Worm (Caenorhabditis elegans) whole organism, young adult: ENCODE data around the gene egl-10.

Experiments
- B0035.1 ChIP-seq: sonication (generic microtip); optimal IDR thresholded peaks from 2 replicates; lab custom pipeline; 2016; ENCODE audit warnings: missing genetic modification characterization, mild to moderate bottlenecking, missing compliant biosample characterization, missing genotype, missing genetic modification reagents
- C06A6.2 ChIP-seq: fragments of 200-800 bp; sonication (Bioruptor generic); conservative IDR thresholded peaks from 2 replicates; pipeline ENCODE4 v1.3.6; 2022; ENCODE audit warnings: missing genetic modification characterization, missing compliant biosample characterization
- D2030.7 ChIP-seq: fragments of 200-800 bp; sonication (Bioruptor generic); IDR thresholded peaks from 2 replicates; pipeline ENCODE4 v1.3.6; 2022; ENCODE audit warnings: missing genetic modification reagents, missing genetic modification characterization, missing compliant biosample characterization
- F37B4.10 ChIP-seq: fragments of 200-800 bp; sonication (Bioruptor generic); IDR thresholded peaks from 2 replicates; pipeline ENCODE4 v1.3.6; 2022; ENCODE audit warnings: missing genetic modification characterization, missing compliant biosample characterization
- F57C9.4 ChIP-seq: sonication (generic microtip); optimal IDR thresholded peaks from 2 replicates; lab custom pipeline; 2017; ENCODE audit warnings: mild to moderate bottlenecking, missing genetic modification characterization, missing compliant biosample characterization
- K12H6.12 ChIP-seq: fragments of 200-800 bp; sonication (Bioruptor generic); optimal IDR thresholded peaks from 2 replicates; lab custom pipeline; 2018; ENCODE audit warnings: mild to moderate bottlenecking, missing genetic modification characterization, missing compliant biosample characterization
- T07F8.4 ChIP-seq: sonication (generic microtip); optimal IDR thresholded peaks from 2 replicates; lab custom pipeline; 2016; ENCODE audit warnings: mild to moderate bottlenecking, missing genetic modification characterization, moderate library complexity, missing compliant biosample characterization
- Y53F4B.3 ChIP-seq: fragments of 200-800 bp; sonication (Bioruptor generic); IDR thresholded peaks from 2 replicates; pipeline ENCODE4 v1.3.6; 2022; ENCODE audit warnings: missing genetic modification reagents, missing genetic modification characterization, missing compliant biosample characterization
- Y53G8AR.9 ChIP-seq: fragments of 200-800 bp; sonication (Bioruptor generic); conservative IDR thresholded peaks from 2 replicates; pipeline ENCODE4 v1.3.6; 2022; ENCODE audit warnings: missing genetic modification reagents, missing genetic modification characterization, missing compliant biosample characterization
- Y56A3A.18 ChIP-seq: fragments of 200-800 bp; sonication (Bioruptor generic); IDR thresholded peaks from 2 replicates; pipeline ENCODE4 v1.3.6; 2022; ENCODE audit warnings: missing genetic modification reagents, missing genetic modification characterization, missing compliant biosample characterization
- Y67H2A.10 ChIP-seq: fragments of 200-800 bp; sonication (Bioruptor generic); conservative IDR thresholded peaks from 2 replicates; pipeline ENCODE4 v1.3.6; 2022; ENCODE audit warnings: missing genetic modification reagents, missing genetic modification characterization, missing compliant biosample characterization
- Y79H2A.3 ChIP-seq: fragments of 200-800 bp; sonication (Bioruptor generic); conservative IDR thresholded peaks from 2 replicates; pipeline ENCODE4 v1.3.6; 2022; ENCODE audit warnings: missing genetic modification reagents, missing genetic modification characterization, missing compliant biosample characterization
- athp-1 ChIP-seq: sonication (generic microtip); optimal IDR thresholded peaks from 2 replicates; lab custom pipeline; 2017; ENCODE audit warnings: mild to moderate bottlenecking, missing genetic modification characterization, missing compliant biosample characterization
- attf-3 ChIP-seq: fragments of 200-800 bp; sonication (Bioruptor generic); conservative IDR thresholded peaks from 2 replicates; pipeline ENCODE4 v1.3.6; 2022; ENCODE audit warnings: missing genetic modification reagents, missing genetic modification characterization, missing compliant biosample characterization
- bed-1 ChIP-seq: fragments of 200-800 bp; sonication (Bioruptor generic); IDR thresholded peaks from 2 replicates; pipeline ENCODE4 v1.3.6; 2022; ENCODE audit warnings: missing genetic modification reagents, missing genetic modification characterization, missing compliant biosample characterization
- bed-2 ChIP-seq: fragments of 200-800 bp; sonication (Bioruptor generic); IDR thresholded peaks from 2 replicates; pipeline ENCODE4 v1.3.6; 2022; ENCODE audit warnings: missing genetic modification reagents, missing genetic modification characterization, missing compliant biosample characterization
- cebp-1 ChIP-seq, 2 experiments: fragments of 200-800 bp in 1 of 2; sonication (Bioruptor generic) in 1 of 2; sonication (generic microtip) in 1 of 2; IDR thresholded peaks in 1 of 2; optimal IDR thresholded peaks in 1 of 2; 2 replicates each; pipeline versions ENCODE4 v1.3.6 to Lab custom; 2017 to 2022; ENCODE audit warnings: missing compliant biosample characterization in 2 of 2, missing genetic modification characterization in 2 of 2, mild to moderate bottlenecking in 1 of 2, missing genetic modification reagents in 1 of 2, moderate library complexity in 1 of 2
- dpl-1 ChIP-seq: fragments of 150-350 bp; optimal IDR thresholded peaks from 2 replicates; lab custom pipeline; 2014; ENCODE audit warnings: missing biosample characterization, missing genetic modification reagents, missing genetic modification characterization
- egl-44 ChIP-seq: fragments of 200-800 bp; sonication (Bioruptor generic); IDR thresholded peaks from 2 replicates; pipeline ENCODE4 v1.3.6; 2022; ENCODE audit warnings: missing genetic modification reagents, missing genetic modification characterization, missing compliant biosample characterization
- egrh-3 ChIP-seq: fragments of 200-800 bp; sonication (Bioruptor generic); IDR thresholded peaks from 2 replicates; pipeline ENCODE4 v1.3.6; 2022; ENCODE audit warnings: missing genetic modification reagents, missing genetic modification characterization, missing compliant biosample characterization
- gei-17 ChIP-seq: fragments of 200-800 bp; sonication (Bioruptor generic); optimal IDR thresholded peaks from 2 replicates; lab custom pipeline; 2018; ENCODE audit warnings: mild to moderate bottlenecking, missing genetic modification characterization, missing compliant biosample characterization
- him-1 ChIP-seq: sonication (generic microtip); optimal IDR thresholded peaks from 2 replicates; lab custom pipeline; 2016; ENCODE audit warnings: missing genotype, missing genetic modification reagents, missing genetic modification characterization, missing compliant biosample characterization
- hmg-1.2 ChIP-seq: fragments of 200-800 bp; sonication (Bioruptor generic); IDR thresholded peaks from 2 replicates; pipeline ENCODE4 v1.3.6; 2022; ENCODE audit warnings: missing genetic modification reagents, missing genetic modification characterization, missing compliant biosample characterization
- hmg-20 ChIP-seq: fragments of 200-800 bp; sonication (Bioruptor generic); IDR thresholded peaks from 2 replicates; pipeline ENCODE4 v1.3.6; 2022; ENCODE audit warnings: missing genetic modification reagents, missing genetic modification characterization, missing compliant biosample characterization
- let-526 ChIP-seq: fragments of 200-800 bp; sonication (Bioruptor generic); IDR thresholded peaks from 2 replicates; pipeline ENCODE4 v1.3.6; 2022; ENCODE audit warnings: missing genetic modification reagents, missing genetic modification characterization, missing compliant biosample characterization
- lin-26 ChIP-seq: fragments of 200-800 bp; sonication (Bioruptor generic); IDR thresholded peaks from 2 replicates; pipeline ENCODE4 v1.3.6; 2022; ENCODE audit warnings: missing genetic modification reagents, missing genetic modification characterization, missing compliant biosample characterization
- lin-40 ChIP-seq: sonication (generic microtip); optimal IDR thresholded peaks from 2 replicates; lab custom pipeline; 2016; ENCODE audit warnings: missing genetic modification characterization, mild to moderate bottlenecking, missing compliant biosample characterization, missing genotype, missing genetic modification reagents
- lin-54 ChIP-seq: fragments of 200-800 bp; sonication (Bioruptor generic); optimal IDR thresholded peaks from 2 replicates; lab custom pipeline; 2018; ENCODE audit warnings: mild to moderate bottlenecking, missing genetic modification characterization, missing compliant biosample characterization
- lir-1 ChIP-seq: fragments of 200-800 bp; sonication (Bioruptor generic); conservative IDR thresholded peaks from 2 replicates; pipeline ENCODE4 v1.3.6; 2022; ENCODE audit warnings: missing genetic modification reagents, missing genetic modification characterization, missing compliant biosample characterization
- madf-10 ChIP-seq: sonication (generic microtip); optimal IDR thresholded peaks from 2 replicates; lab custom pipeline; 2016; ENCODE audit warnings: mild to moderate bottlenecking, missing genetic modification characterization, missing compliant biosample characterization
- madf-6 ChIP-seq: fragments of 200-800 bp; sonication (Bioruptor generic); IDR thresholded peaks from 2 replicates; pipeline ENCODE4 v1.3.6; 2022; ENCODE audit warnings: missing genetic modification reagents, missing genetic modification characterization, missing compliant biosample characterization
- madf-8 ChIP-seq: fragments of 200-800 bp; sonication (Bioruptor generic); conservative IDR thresholded peaks from 2 replicates; pipeline ENCODE4 v1.3.6; 2022; ENCODE audit warnings: missing genetic modification reagents, missing genetic modification characterization, missing compliant biosample characterization
- nfya-2 ChIP-seq: fragments of 200-800 bp; sonication (Bioruptor generic); IDR thresholded peaks from 2 replicates; pipeline ENCODE4 v1.3.6; 2022; ENCODE audit warnings: missing genetic modification reagents, missing genetic modification characterization, missing compliant biosample characterization
- nhr-90 ChIP-seq: sonication (generic microtip); optimal IDR thresholded peaks from 2 replicates; lab custom pipeline; 2016; ENCODE audit warnings: missing genotype, mild to moderate bottlenecking, missing genetic modification characterization, missing compliant biosample characterization
- pbrm-1 ChIP-seq: fragments of 200-800 bp; sonication (Bioruptor generic); IDR thresholded peaks from 2 replicates; pipeline ENCODE4 v1.3.6; 2022; ENCODE audit warnings: missing genetic modification reagents, missing genetic modification characterization, missing compliant biosample characterization
- rcor-1 ChIP-seq: fragments of 200-800 bp; sonication (Bioruptor generic); IDR thresholded peaks from 2 replicates; pipeline ENCODE4 v1.3.6; 2022; ENCODE audit warnings: missing genetic modification reagents, missing genetic modification characterization, missing compliant biosample characterization
- repo-1 ChIP-seq: sonication (generic microtip); optimal IDR thresholded peaks from 2 replicates; lab custom pipeline; 2017; ENCODE audit warnings: mild to moderate bottlenecking, missing genetic modification characterization, missing compliant biosample characterization
- sea-2 ChIP-seq: fragments of 200-800 bp; sonication (Bioruptor generic); IDR thresholded peaks from 2 replicates; pipeline ENCODE4 v1.3.6; 2022; ENCODE audit warnings: missing genetic modification characterization, missing compliant biosample characterization
- tbp1 ChIP-seq: fragments of 200-800 bp; sonication (Bioruptor generic); optimal IDR thresholded peaks from 2 replicates; lab custom pipeline; 2018; ENCODE audit warnings: mild to moderate bottlenecking, missing genetic modification characterization, missing compliant biosample characterization
- xnd-1 ChIP-seq: sonication (generic microtip); optimal IDR thresholded peaks from 2 replicates; lab custom pipeline; 2016; ENCODE audit warnings: missing genotype, missing genetic modification reagents, missing genetic modification characterization, missing compliant biosample characterization
- ztf-22 ChIP-seq: fragments of 200-800 bp; sonication (Bioruptor generic); optimal IDR thresholded peaks from 2 replicates; lab custom pipeline; 2018; ENCODE audit warnings: mild to moderate bottlenecking, missing genetic modification characterization, moderate library complexity, missing compliant biosample characterization
- ztf-3 ChIP-seq: fragments of 200-800 bp; sonication (Bioruptor generic); optimal IDR thresholded peaks from 2 replicates; lab custom pipeline; 2018; ENCODE audit warnings: mild to moderate bottlenecking, missing genetic modification characterization, missing compliant biosample characterization

egl-10 gene

ce11 chrV:12406514-12406913 is 56.3 kb downstream of the egl-10 start:
- TF ChIP-seq egrh-3 (GFP tag; lab: Robert Waterston, UW): peak; percentile 49
- no peak for TF ChIP-seq D2030.7 (GFP tag; lab: Robert Waterston, UW)
- no peak for TF ChIP-seq rcor-1 (GFP tag; lab: Robert Waterston, UW)
- peak; percentile 20 for TF ChIP-seq gei-17 (GFP tag; lab: Kevin White, UChicago)
- TF ChIP-seq ztf-22 (GFP tag; lab: Kevin White, UChicago): no peak

ce11 chrV:12405929-12406328 is 56.9 kb downstream of the egl-10 start, which contains the start of gene K01D12.10:
Gene K01D12.10, plus strand, starts transcription at chrV:12406229.
- TF ChIP-seq hmg-20: no peak
- no peak for TF ChIP-seq lir-1 (GFP tag; lab: Robert Waterston, UW)
- no peak for TF ChIP-seq Y53G8AR.9 (GFP tag; lab: Robert Waterston, UW)
- no peak for TF ChIP-seq tbp1 (GFP tag; lab: Kevin White, UChicago)
- TF ChIP-seq sea-2 (GFP tag; lab: Robert Waterston, UW): no peak
- TF ChIP-seq xnd-1 (tag; lab: Kevin White, UChicago): no peak
- TF ChIP-seq lin-40 (tag; lab: Kevin White, UChicago): no peak
- no peak for TF ChIP-seq ztf-3 (GFP tag; lab: Kevin White, UChicago)
- TF ChIP-seq cebp-1 (GFP tag; IDR thresholded peaks at IDR 0.05; lab: Robert Waterston, UW): no peak
- TF ChIP-seq cebp-1 (tag; optimal IDR thresholded peaks at IDR 0.05; lab: Kevin White, UChicago): no peak
- TF ChIP-seq F37B4.10 (GFP tag; lab: Robert Waterston, UW): no peak
- TF ChIP-seq nhr-90 (tag; lab: Kevin White, UChicago): no peak
- no peak for TF ChIP-seq Y56A3A.18 (GFP tag; lab: Robert Waterston, UW)
- TF ChIP-seq F57C9.4 (tag; lab: Kevin White, UChicago): no peak
- no peak for TF ChIP-seq Y67H2A.10 (GFP tag; lab: Robert Waterston, UW)
- no peak for TF ChIP-seq nfya-2
- TF ChIP-seq let-526: no peak
- TF ChIP-seq pbrm-1 (GFP tag; lab: Robert Waterston, UW): no peak
- TF ChIP-seq madf-8: no peak

ce11 chrV:12404544-12404943 is 58.3 kb downstream of the egl-10 start, which contains the start of gene K01D12.9:
Gene K01D12.9, minus strand, starts transcription at chrV:12404644.
- TF ChIP-seq lin-54 (no peak), T07F8.4 (tag; lab: Kevin White, UChicago) (no peak), Y53F4B.3 (GFP tag; lab: Robert Waterston, UW) (no peak), dpl-1 (GFP tag; lab: Kevin White, UChicago) (no peak), athp-1 (tag; lab: Kevin White, UChicago) (no peak), him-1 (tag; lab: Kevin White, UChicago) (no peak), bed-1 (GFP tag; lab: Robert Waterston, UW) (no peak), hmg-1.2 (GFP tag; lab: Robert Waterston, UW) (no peak), madf-10 (tag; lab: Kevin White, UChicago) (no peak), C06A6.2 (GFP tag; lab: Robert Waterston, UW) (no peak), attf-3 (GFP tag; lab: Robert Waterston, UW) (no peak), K12H6.12 (tag; lab: Kevin White, UChicago) (no peak), egl-44 (GFP tag; lab: Robert Waterston, UW) (no peak), B0035.1 (tag; lab: Kevin White, UChicago) (no peak), repo-1 (tag; lab: Kevin White, UChicago) (no peak), Y79H2A.3 (GFP tag; lab: Robert Waterston, UW) (no peak), lin-26 (GFP tag; lab: Robert Waterston, UW) (no peak), gei-17 (GFP tag; lab: Kevin White, UChicago) (no peak), madf-6 (GFP tag; lab: Robert Waterston, UW) (no peak), bed-2 (no peak)
